Worm (Caenorhabditis elegans) whole organism, L2 larva: ENCODE measurements around the gene srz-19.

Experiments used
- F13H6.1 ChIP-seq: sonication (generic microtip); optimal IDR thresholded peaks from 2 replicates; lab custom pipeline; 2016; ENCODE audit warnings: missing genetic modification characterization, missing compliant biosample characterization
- R02D3.7 ChIP-seq: fragments of 150-350 bp; optimal IDR thresholded peaks from 2 replicates; lab custom pipeline; 2014; ENCODE audit warnings: missing biosample characterization, missing genetic modification characterization
- lin-13 ChIP-seq: fragments of 150-350 bp; optimal IDR thresholded peaks from 2 replicates; lab custom pipeline; 2014; ENCODE audit warnings: missing biosample characterization, missing genetic modification reagents, missing genetic modification characterization
- mab-5 ChIP-seq: fragments of 150-350 bp; optimal IDR thresholded peaks from 2 replicates; lab custom pipeline; 2014; ENCODE audit warnings: missing biosample characterization, missing genetic modification characterization
- mdl-1 ChIP-seq, 2 experiments: fragments of 150-350 bp in 1 of 2; sonication (generic microtip) in 1 of 2; optimal IDR thresholded peaks; 2 replicates each; lab custom pipeline; 2017; ENCODE audit warnings: missing biosample characterization in 2 of 2, missing genetic modification characterization in 2 of 2
- nhr-237 ChIP-seq: fragments of 150-350 bp; optimal IDR thresholded peaks from 2 replicates; lab custom pipeline; 2014; ENCODE audit warnings: missing biosample characterization, missing genetic modification characterization
- nhr-77 ChIP-seq: fragments of 150-350 bp; optimal IDR thresholded peaks from 2 replicates; lab custom pipeline; 2014; ENCODE audit warnings: missing biosample characterization, missing genetic modification characterization
- snpc-4 ChIP-seq: fragments of 150-350 bp; optimal IDR thresholded peaks from 2 replicates; lab custom pipeline; 2014; ENCODE audit warnings: missing biosample characterization, missing genetic modification characterization
- unc-39 ChIP-seq: fragments of 150-350 bp; optimal IDR thresholded peaks from 2 replicates; lab custom pipeline; 2014; ENCODE audit warnings: missing biosample characterization, missing genetic modification characterization
- unc-62 ChIP-seq: fragments of 150-350 bp; optimal IDR thresholded peaks from 2 replicates; lab custom pipeline; 2014; ENCODE audit warnings: missing biosample characterization, missing genetic modification reagents, missing genetic modification characterization
- zag-1 ChIP-seq: fragments of 150-350 bp; optimal IDR thresholded peaks from 2 replicates; lab custom pipeline; 2014; ENCODE audit warnings: missing biosample characterization, missing genetic modification characterization

- TF ChIP-seq lin-13 (GFP tag; lab: Kevin White, UChicago), result no peak
- TF ChIP-seq mab-5 (tag; lab: Kevin White, UChicago), result no peak
- no peak for TF ChIP-seq unc-62 (GFP tag; lab: Kevin White, UChicago)
- TF ChIP-seq F13H6.1 (tag; lab: Kevin White, UChicago), result no peak
- no peak for TF ChIP-seq R02D3.7
- TF ChIP-seq nhr-237 (tag; lab: Kevin White, UChicago), result no peak
- no peak for TF ChIP-seq zag-1 (tag; lab: Kevin White, UChicago)
- TF ChIP-seq unc-39, result no peak
- no peak for TF ChIP-seq snpc-4 (tag; lab: Kevin White, UChicago)
- TF ChIP-seq nhr-77 (tag; lab: Kevin White, UChicago), result no peak
- TF ChIP-seq mdl-1 (tag; optimal IDR thresholded peaks at IDR 0.05; lab: Kevin White, UChicago), result no peak
These were observed 43.9 kb downstream of the srz-19 start for ce11 chrIV:3963498-3963897.
